Worm (Caenorhabditis elegans) whole organism, L1 larva: ENCODE measurements around the gene D1054.5.

Experiments used
- C04F5.9 ChIP-seq: sonication (generic microtip); optimal IDR thresholded peaks from 2 replicates; lab custom pipeline; 2016; ENCODE audit warnings: missing genetic modification characterization, missing compliant biosample characterization
- F16B12.6 ChIP-seq: fragments of 150-350 bp; optimal IDR thresholded peaks from 2 replicates; lab custom pipeline; 2014; ENCODE audit warnings: missing biosample characterization, missing genetic modification characterization
- Y116A8C.19 ChIP-seq: sonication (generic microtip); optimal IDR thresholded peaks from 2 replicates; lab custom pipeline; 2016; ENCODE audit warnings: missing compliant biosample characterization, missing genetic modification characterization, borderline replicate concordance
- aly-2 ChIP-seq: fragments of 150-350 bp; optimal IDR thresholded peaks from 2 replicates; lab custom pipeline; 2014; ENCODE audit warnings: missing biosample characterization, missing genetic modification characterization
- ceh-90 ChIP-seq: sonication (generic microtip); optimal IDR thresholded peaks from 2 replicates; lab custom pipeline; 2016; ENCODE audit warnings: missing genetic modification characterization, missing compliant biosample characterization
- efl-1 ChIP-seq, 4 experiments: fragments of 150-350 bp; optimal IDR thresholded peaks in 3 of 4; peaks in 1 of 4; 1 replicate in 1 of 4; 2 replicates in 3 of 4; lab custom pipeline; 2014; ENCODE audit warnings: missing biosample characterization in 2 of 4, missing genetic modification characterization in 2 of 4, missing genetic modification reagents in 2 of 4
- efl-3 ChIP-seq: fragments of 200-800 bp; sonication (Bioruptor generic); optimal IDR thresholded peaks from 2 replicates; lab custom pipeline; 2018; ENCODE audit warnings: mild to moderate bottlenecking, missing genetic modification characterization, missing compliant biosample characterization
- egl-13 ChIP-seq: sonication (generic microtip); optimal IDR thresholded peaks from 2 replicates; lab custom pipeline; 2016; ENCODE audit warnings: missing genotype, missing genetic modification reagents, missing genetic modification characterization, missing compliant biosample characterization
- elt-2 ChIP-seq: sonication (generic microtip); optimal IDR thresholded peaks from 2 replicates; lab custom pipeline; 2016; ENCODE audit warnings: missing genetic modification characterization, mild to moderate bottlenecking, inconsistent platforms, missing compliant biosample characterization, missing genetic modification reagents
- elt-3 ChIP-seq, 6 experiments: fragments of 150-350 bp in 1 of 6; sonication (generic microtip); optimal IDR thresholded peaks; 2 replicates each; lab custom pipeline; 2017 to 2018; ENCODE audit warnings: missing biosample characterization in 6 of 6, missing genetic modification characterization in 6 of 6, inconsistent platforms in 1 of 6
- ets-5 ChIP-seq: fragments of 200-800 bp; sonication (Bioruptor generic); IDR thresholded peaks from 2 replicates; pipeline ENCODE4 v1.3.6; 2022; ENCODE audit warnings: missing genetic modification characterization, missing compliant biosample characterization
- grh-1 ChIP-seq: fragments of 200-800 bp; sonication (Bioruptor generic); IDR thresholded peaks from 2 replicates; pipeline ENCODE4 v1.3.6; 2022; ENCODE audit warnings: missing genetic modification reagents, missing genetic modification characterization, missing compliant biosample characterization
- hlh-17 ChIP-seq: fragments of 200-800 bp; sonication (Bioruptor generic); optimal IDR thresholded peaks from 2 replicates; lab custom pipeline; 2018; ENCODE audit warnings: missing genetic modification characterization, mild to moderate bottlenecking, missing compliant biosample characterization, moderate library complexity, borderline replicate concordance
- hpl-2 ChIP-seq: fragments of 150-350 bp; optimal IDR thresholded peaks from 2 replicates; lab custom pipeline; 2014; ENCODE audit warnings: missing biosample characterization, missing genetic modification reagents, missing genetic modification characterization
- jun-1 ChIP-seq: fragments of 150-350 bp; optimal IDR thresholded peaks from 2 replicates; lab custom pipeline; 2014; ENCODE audit warnings: missing biosample characterization, missing genetic modification reagents, missing genetic modification characterization
- lin-15B ChIP-seq: fragments of 150-350 bp; sonication (generic microtip); optimal IDR thresholded peaks from 3 replicates; lab custom pipeline; 2014; ENCODE audit warnings: missing biosample characterization, missing genetic modification characterization
- lin-35 ChIP-seq, 2 experiments: fragments of 150-350 bp; optimal IDR thresholded peaks; 2 replicates each; lab custom pipeline; 2014; ENCODE audit warnings: missing biosample characterization in 2 of 2, missing genetic modification characterization in 2 of 2, missing genetic modification reagents in 2 of 2
- mdl-1 ChIP-seq, 2 experiments: fragments of 150-350 bp; optimal IDR thresholded peaks; 2 replicates each; lab custom pipeline; 2014 to 2017; ENCODE audit warnings: missing biosample characterization in 2 of 2, missing genetic modification characterization in 2 of 2, inconsistent platforms in 1 of 2
- mef-2 ChIP-seq: fragments of 150-350 bp; optimal IDR thresholded peaks from 2 replicates; lab custom pipeline; 2014; ENCODE audit warnings: missing biosample characterization, missing genetic modification characterization
- mep-1 ChIP-seq: fragments of 150-350 bp; optimal IDR thresholded peaks from 2 replicates; lab custom pipeline; 2014; ENCODE audit warnings: missing biosample characterization, missing genetic modification characterization
- nhr-19 ChIP-seq: fragments of 200-800 bp; sonication (Bioruptor generic); conservative IDR thresholded peaks from 2 replicates; pipeline ENCODE4 v1.3.6; 2022; ENCODE audit warnings: missing genetic modification characterization, missing compliant biosample characterization
- nhr-20 ChIP-seq: sonication (generic microtip); optimal IDR thresholded peaks from 2 replicates; lab custom pipeline; 2016; ENCODE audit warnings: mild to moderate bottlenecking, missing genetic modification characterization, missing compliant biosample characterization
- nhr-28 ChIP-seq: fragments of 150-350 bp; optimal IDR thresholded peaks from 2 replicates; lab custom pipeline; 2014; ENCODE audit warnings: missing biosample characterization, missing genetic modification characterization
- nhr-71 ChIP-seq: sonication (generic microtip); optimal IDR thresholded peaks from 2 replicates; lab custom pipeline; 2016; ENCODE audit warnings: mild to moderate bottlenecking, missing genetic modification characterization, moderate library complexity, missing compliant biosample characterization
- nhr-76 ChIP-seq: sonication (generic microtip); optimal IDR thresholded peaks from 2 replicates; lab custom pipeline; 2017; ENCODE audit warnings: missing biosample characterization, missing genetic modification characterization
- pag-3 ChIP-seq: sonication (generic microtip); optimal IDR thresholded peaks from 2 replicates; lab custom pipeline; 2017; ENCODE audit warnings: missing genetic modification characterization, mild to moderate bottlenecking, missing compliant biosample characterization, antibody characterized with exemption, borderline replicate concordance; ENCODE audit not compliant: insufficient read depth
- pax-3 ChIP-seq: fragments of 200-800 bp; sonication (Bioruptor generic); optimal IDR thresholded peaks from 2 replicates; lab custom pipeline; 2018; ENCODE audit warnings: mild to moderate bottlenecking, missing genetic modification characterization, moderate library complexity, missing compliant biosample characterization
- pqm-1 ChIP-seq: sonication (generic microtip); optimal IDR thresholded peaks from 3 replicates; lab custom pipeline; 2017; ENCODE audit warnings: missing biosample characterization, missing genetic modification characterization
- rnt-1 ChIP-seq: sonication (generic microtip); optimal IDR thresholded peaks from 2 replicates; lab custom pipeline; 2016; ENCODE audit warnings: mild to moderate bottlenecking, missing genetic modification characterization, moderate library complexity, missing compliant biosample characterization
- snu-23 ChIP-seq: sonication (generic microtip); optimal IDR thresholded peaks from 2 replicates; lab custom pipeline; 2016; ENCODE audit warnings: missing genetic modification characterization, missing compliant biosample characterization
- sox-4 ChIP-seq: sonication (generic microtip); optimal IDR thresholded peaks from 2 replicates; lab custom pipeline; 2016; ENCODE audit warnings: missing genetic modification characterization, missing compliant biosample characterization
- sup-37 ChIP-seq: fragments of 200-800 bp; sonication (Bioruptor generic); optimal IDR thresholded peaks from 2 replicates; lab custom pipeline; 2018; ENCODE audit warnings: mild to moderate bottlenecking, missing genetic modification characterization, missing compliant biosample characterization
- swsn-7 ChIP-seq: sonication (generic microtip); optimal IDR thresholded peaks from 2 replicates; lab custom pipeline; 2016; ENCODE audit warnings: missing genetic modification characterization, missing compliant biosample characterization
- tbx-2 ChIP-seq: sonication (generic microtip); optimal IDR thresholded peaks from 2 replicates; lab custom pipeline; 2016; ENCODE audit warnings: missing genetic modification characterization, missing compliant biosample characterization
- vab-15 ChIP-seq: sonication (generic microtip); optimal IDR thresholded peaks from 2 replicates; lab custom pipeline; 2017; ENCODE audit warnings: missing genotype, mild to moderate bottlenecking, missing genetic modification characterization, missing compliant biosample characterization
- zag-1 ChIP-seq: fragments of 150-350 bp; optimal IDR thresholded peaks from 2 replicates; lab custom pipeline; 2014; ENCODE audit warnings: missing biosample characterization, missing genetic modification characterization
- zip-4 ChIP-seq: fragments of 200-800 bp; sonication (Bioruptor generic); optimal IDR thresholded peaks from 2 replicates; lab custom pipeline; 2018; ENCODE audit warnings: mild to moderate bottlenecking, missing genetic modification characterization, moderate library complexity, missing compliant biosample characterization
- ztf-11 ChIP-seq, 2 experiments: sonication (generic microtip); optimal IDR thresholded peaks; 2 replicates each; lab custom pipeline; 2016 to 2017; ENCODE audit warnings: missing genetic modification characterization in 2 of 2, missing biosample characterization in 1 of 2, missing compliant biosample characterization in 1 of 2

The D1054.5 gene

DNA sequence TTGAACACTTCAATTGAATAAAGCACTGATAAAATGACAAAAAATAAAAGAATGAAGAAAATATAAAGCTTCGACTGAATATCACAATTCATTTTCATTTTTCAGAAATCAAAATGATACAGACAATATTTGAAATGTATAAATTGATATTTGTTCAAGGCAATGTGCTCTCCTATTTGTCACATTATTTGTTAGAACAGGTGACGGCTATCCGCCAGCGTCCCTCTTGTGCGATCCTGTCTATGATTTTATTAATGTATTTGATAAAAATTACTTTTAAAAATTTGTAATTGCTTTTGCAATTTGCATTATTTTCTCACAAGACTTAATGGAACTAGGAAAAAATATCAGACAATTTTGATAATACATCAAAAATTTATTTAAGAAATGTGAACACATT lies 22.3 kb downstream of the D1054.5 start, which contains the start of gene F28H7.7:
Gene F28H7.7, minus strand, starts transcription at position 101 of the 400 bp plus-strand sequence.
- no peak for TF ChIP-seq ztf-11 (tag; optimal IDR thresholded peaks at IDR 0.05; lab: Kevin White, UChicago)
- TF ChIP-seq hpl-2 (GFP tag; lab: Kevin White, UChicago) = no peak
- TF ChIP-seq tbx-2 (tag; lab: Kevin White, UChicago) = no peak
- no peak for TF ChIP-seq F16B12.6 (tag; lab: Kevin White, UChicago)
- no peak for TF ChIP-seq ceh-90 (tag; lab: Kevin White, UChicago)
- TF ChIP-seq sup-37 (GFP tag; lab: Kevin White, UChicago) = no peak
- TF ChIP-seq zip-4 (GFP tag; lab: Kevin White, UChicago) = no peak
- TF ChIP-seq egl-13 = no peak
- no peak for TF ChIP-seq zag-1
- TF ChIP-seq jun-1 (tag; lab: Kevin White, UChicago) = no peak
- no peak for TF ChIP-seq mdl-1 (tag; optimal IDR thresholded peaks at IDR 0.05; lab: Kevin White, UChicago)
- TF ChIP-seq snu-23 = no peak
- no peak for TF ChIP-seq nhr-20
- no peak for TF ChIP-seq pag-3 (tag; lab: Kevin White, UChicago)
- no peak for TF ChIP-seq rnt-1 (tag; lab: Kevin White, UChicago)
- no peak for TF ChIP-seq grh-1 (GFP tag; lab: Robert Waterston, UW)
- no peak for TF ChIP-seq vab-15 (tag; lab: Kevin White, UChicago)
- no peak for TF ChIP-seq swsn-7
- no peak for TF ChIP-seq pax-3 (tag; lab: Kevin White, UChicago)
- TF ChIP-seq mef-2 (tag; lab: Kevin White, UChicago) = no peak

DNA sequence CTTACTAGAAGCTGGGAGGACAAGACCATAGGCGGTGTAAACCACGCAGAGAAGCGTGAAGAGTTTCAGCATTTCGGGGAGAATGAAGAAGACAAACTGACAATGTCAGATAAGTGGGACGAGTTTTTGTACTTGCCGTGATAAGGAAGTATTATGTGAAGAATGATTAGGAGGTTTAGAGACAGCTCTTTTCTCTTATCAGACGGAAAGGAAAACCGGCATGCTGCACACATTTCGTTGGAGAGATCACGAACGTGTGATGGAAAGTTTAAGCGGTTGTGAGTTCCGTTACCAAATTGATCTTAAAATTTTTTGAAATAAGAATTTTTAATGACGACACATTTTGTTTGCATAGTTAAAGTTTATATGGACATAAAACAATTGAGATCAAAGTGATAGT lies 25.7 kb downstream of the D1054.5 start, which contains the start of gene F28H7.3:
Gene F28H7.3, minus strand, starts transcription at position 159 of the 400 bp plus-strand sequence.
- TF ChIP-seq efl-3 (no peak), efl-1 (optimal IDR thresholded peaks at IDR 0.05; lab: Kevin White, UChicago) (no peak), efl-1 (GFP tag; optimal IDR thresholded peaks at IDR 0.05 in 1 of 2; lab: Kevin White, UChicago) (peak in 1 of 2 experiments; percentile 92), elt-2 (tag; lab: Kevin White, UChicago) (peak; percentile 85)

DNA sequence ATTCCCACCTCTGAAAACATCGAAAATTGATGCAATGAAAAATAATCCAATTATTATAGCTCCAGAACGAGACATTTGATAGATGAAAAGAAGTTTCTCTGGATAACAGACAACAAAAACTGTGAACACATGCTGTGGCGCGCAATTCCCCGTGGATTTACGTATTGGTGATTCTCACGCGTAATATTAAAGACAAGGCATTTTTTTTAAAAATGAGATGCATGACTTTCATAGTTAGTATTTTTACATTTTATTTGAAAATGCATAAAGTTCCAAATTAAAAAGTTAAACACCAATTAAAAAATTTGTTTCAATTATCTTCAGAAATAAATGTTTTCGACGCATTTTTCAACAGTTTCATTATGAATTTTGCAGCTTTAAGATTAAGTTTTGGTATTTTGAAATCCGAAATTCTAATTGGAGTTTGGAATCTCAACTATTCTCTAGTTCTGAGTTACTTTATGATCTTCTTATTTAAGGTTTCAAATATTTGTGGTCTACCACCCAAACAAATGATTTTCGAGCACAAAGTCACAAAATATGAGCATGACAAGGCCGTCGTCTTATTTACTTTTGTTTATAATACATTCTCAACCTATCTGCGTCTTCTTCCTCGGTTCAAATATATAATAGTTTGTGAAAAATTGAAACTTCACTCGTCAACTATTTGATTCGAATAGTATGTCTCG lies 29.0 kb downstream of the D1054.5 start, which contains the start of the genes selt-1.2 and F28H7.2:
Gene selt-1.2, minus strand, starts transcription at position 101 of the 689 bp plus-strand sequence.
Gene F28H7.2, plus strand, starts transcription at position 639 of the 689 bp plus-strand sequence.
- no peak for TF ChIP-seq zip-4 (GFP tag; lab: Kevin White, UChicago)
- TF ChIP-seq efl-1 (optimal IDR thresholded peaks at IDR 0.05; lab: Kevin White, UChicago) = no peak
- peak in 1 of 2 experiments; percentile 77 for TF ChIP-seq efl-1 (GFP tag; optimal IDR thresholded peaks at IDR 0.05 in 1 of 2; lab: Kevin White, UChicago)
- no peak for TF ChIP-seq hpl-2 (GFP tag; lab: Kevin White, UChicago)
- TF ChIP-seq sox-4 = no peak
- TF ChIP-seq nhr-76 (tag; lab: Kevin White, UChicago) = no peak
- no peak for TF ChIP-seq nhr-19 (GFP tag; lab: Robert Waterston, UW)
- peak; percentile 4 for TF ChIP-seq nhr-20

DNA sequence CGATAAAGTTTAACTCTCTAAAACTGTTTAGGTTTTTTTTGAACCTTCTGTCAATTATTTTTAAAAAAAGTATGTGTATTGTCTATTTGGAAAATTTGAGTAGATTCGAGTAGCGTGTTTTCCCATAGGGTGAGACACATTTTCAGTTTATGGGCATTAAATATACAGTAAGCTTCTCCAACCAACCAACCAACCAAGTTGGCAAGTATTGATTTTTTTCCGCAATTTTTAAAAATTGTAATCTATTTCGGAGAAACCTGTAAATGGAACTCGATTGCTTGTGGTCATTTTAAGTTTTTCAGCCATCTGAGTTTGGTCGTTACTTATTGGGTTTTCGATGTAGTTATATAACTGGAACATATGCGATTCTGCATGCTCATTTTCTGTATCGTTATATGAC lies 31.3 kb downstream of the D1054.5 start, which contains the start of gene srj-21:
Gene srj-21, plus strand, starts transcription at position 301 of the 400 bp plus-strand sequence.
- TF ChIP-seq elt-3 (tag; optimal IDR thresholded peaks at IDR 0.05; lab: Kevin White, UChicago) = no peak
- no peak for TF ChIP-seq efl-1 (optimal IDR thresholded peaks at IDR 0.05; lab: Kevin White, UChicago)
- no peak for TF ChIP-seq efl-1 (GFP tag; optimal IDR thresholded peaks at IDR 0.05 in 1 of 2; lab: Kevin White, UChicago)
- TF ChIP-seq nhr-28 = no peak
- no peak for TF ChIP-seq ets-5 (GFP tag; lab: Robert Waterston, UW)
- TF ChIP-seq mep-1 (tag; lab: Kevin White, UChicago) = no peak
- no peak for TF ChIP-seq aly-2 (tag; lab: Kevin White, UChicago)
- no peak for TF ChIP-seq C04F5.9 (tag; lab: Kevin White, UChicago)
- no peak for TF ChIP-seq pqm-1
- no peak for TF ChIP-seq Y116A8C.19 (tag; lab: Kevin White, UChicago)
- no peak for TF ChIP-seq mdl-1 (tag; optimal IDR thresholded peaks at IDR 0.05; lab: Kevin White, UChicago)
- no peak for TF ChIP-seq pag-3 (tag; lab: Kevin White, UChicago)
- no peak for TF ChIP-seq lin-35 (GFP tag; optimal IDR thresholded peaks at IDR 0.05; lab: Kevin White, UChicago)
- no peak for TF ChIP-seq nhr-71 (tag; lab: Kevin White, UChicago)
- no peak for TF ChIP-seq ceh-90 (tag; lab: Kevin White, UChicago)
- no peak for TF ChIP-seq lin-15B (tag; lab: Kevin White, UChicago)
- no peak for TF ChIP-seq hlh-17 (GFP tag; lab: Kevin White, UChicago)
